Fruit fly (Drosophila melanogaster) whole organism, embryonic: Measurements from ENCODE around the gene fiz.

Experiments used
- Aef1 ChIP-seq: fragments of 200-800 bp; sonication (Bioruptor generic); IDR thresholded peaks from 3 replicates; pipeline ENCODE4 v1.3.6; 2022; ENCODE audit warnings: missing biosample characterization, missing genetic modification characterization
- CG12659 ChIP-seq: fragments of 200-800 bp; sonication (Bioruptor generic); optimal IDR thresholded peaks from 3 replicates; lab custom pipeline; 2017; ENCODE audit warnings: mild to moderate bottlenecking, missing biosample characterization, missing genetic modification reagents, missing genetic modification characterization
- CG15011 ChIP-seq: fragments of 200-800 bp; sonication (Bioruptor generic); optimal IDR thresholded peaks from 3 replicates; lab custom pipeline; 2018; ENCODE audit warnings: missing biosample characterization, mild to moderate bottlenecking, missing genetic modification characterization
- CG8478 ChIP-seq: fragments of >200 bp; optimal IDR thresholded peaks from 2 replicates; lab custom pipeline; 2018
- Doc3 ChIP-seq: fragments of 200-800 bp; sonication (Bioruptor generic); IDR thresholded peaks from 3 replicates; pipeline ENCODE4 v1.3.6; 2022; ENCODE audit warnings: missing biosample characterization, missing genetic modification characterization; ENCODE audit not compliant: partially characterized antibody
- MBD-R2 ChIP-seq: fragments of 200-800 bp; sonication (Bioruptor generic); IDR thresholded peaks from 2 replicates; pipeline ENCODE4 v1.3.6; 2022; ENCODE audit warnings: missing biosample characterization, missing genetic modification characterization
- Vsx1 ChIP-seq: fragments of 200-800 bp; sonication (Bioruptor generic); optimal IDR thresholded peaks from 2 replicates; lab custom pipeline; 2017; ENCODE audit warnings: missing biosample characterization, mild to moderate bottlenecking, missing genetic modification characterization, missing genetic modification reagents
- cg ChIP-seq: fragments of 200-800 bp; sonication (Bioruptor generic); optimal IDR thresholded peaks from 3 replicates; lab custom pipeline; 2019; ENCODE audit warnings: missing biosample characterization, mild to moderate bottlenecking, missing genetic modification characterization, moderate library complexity
- dan ChIP-seq: fragments of 200-800 bp; sonication (Bioruptor generic); IDR thresholded peaks from 2 replicates; pipeline ENCODE4 v1.3.6; 2022; ENCODE audit warnings: missing biosample characterization, missing genetic modification characterization
- fd96Cb ChIP-seq: fragments of 200-800 bp; sonication (Bioruptor generic); optimal IDR thresholded peaks from 2 replicates; lab custom pipeline; 2018; ENCODE audit warnings: missing biosample characterization, mild to moderate bottlenecking, missing genetic modification characterization, moderate library complexity
- hbn ChIP-seq: fragments of 200-800 bp; sonication (Bioruptor generic); IDR thresholded peaks from 2 replicates; pipeline ENCODE4 v1.3.6; 2022; ENCODE audit warnings: missing biosample characterization, missing genetic modification characterization; ENCODE audit not compliant: partially characterized antibody
- kni ChIP-seq: fragments of 200-800 bp; sonication (Bioruptor generic); optimal IDR thresholded peaks from 3 replicates; lab custom pipeline; 2017; ENCODE audit warnings: mild to moderate bottlenecking, missing biosample characterization, missing genetic modification reagents, missing genetic modification characterization
- ssp ChIP-seq: fragments of 200-800 bp; sonication (Bioruptor generic); IDR thresholded peaks from 2 replicates; pipeline ENCODE4 v1.3.6; 2022; ENCODE audit warnings: missing biosample characterization, missing genetic modification characterization

DNA sequence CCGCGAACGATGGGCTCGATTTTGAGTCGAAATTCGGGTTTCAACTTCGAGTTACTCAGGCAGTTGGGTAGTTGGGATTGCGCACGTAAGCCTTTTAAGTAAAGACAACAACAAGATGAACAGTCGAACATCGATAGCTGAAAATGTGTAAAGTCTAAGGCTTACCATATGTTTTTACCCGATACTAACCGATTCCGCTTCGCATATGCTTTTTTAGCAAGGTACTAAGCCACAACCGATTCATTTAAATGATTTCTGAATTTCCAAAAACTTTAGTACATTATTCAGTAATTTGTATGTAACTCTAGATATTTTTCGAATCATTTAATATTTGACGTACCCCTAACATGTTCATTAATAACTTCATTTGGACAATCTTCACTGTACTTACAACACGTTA is 11.9 kb downstream of the fiz start:
- TF ChIP-seq Doc3 (GFP tag; lab: Robert Waterston, UW) (no peak), CG15011 (GFP tag; lab: Kevin White, UChicago) (no peak), dan (GFP tag; lab: Robert Waterston, UW) (no peak), ssp (GFP tag; lab: Robert Waterston, UW) (no peak), CG8478 (lab: Kevin White, UChicago) (no peak), Aef1 (GFP tag; lab: Robert Waterston, UW) (no peak), cg (GFP tag; lab: Kevin White, UChicago) (no peak), Vsx1 (GFP tag; lab: Kevin White, UChicago) (no peak), fd96Cb (tag; lab: Kevin White, UChicago) (no peak), hbn (GFP tag; lab: Robert Waterston, UW) (no peak), MBD-R2 (GFP tag; lab: Robert Waterston, UW) (no peak), kni (GFP tag; lab: Kevin White, UChicago) (no peak), CG12659 (GFP tag; lab: Kevin White, UChicago) (no peak)
